Worm (Caenorhabditis elegans) whole organism, late embryonic: Measurements from ENCODE around the gene his-38.

Experiments used
- C38D4.7 ChIP-seq: fragments of 200-800 bp; sonication (Bioruptor generic); optimal IDR thresholded peaks from 2 replicates; lab custom pipeline; 2018; ENCODE audit warnings: mild to moderate bottlenecking, missing genetic modification characterization, moderate library complexity, missing compliant biosample characterization
- ama-1 ChIP-seq: fragments of 150-350 bp; optimal IDR thresholded peaks from 2 replicates; lab custom pipeline; 2014
- ceh-30 ChIP-seq: fragments of 150-350 bp; optimal IDR thresholded peaks from 2 replicates; lab custom pipeline; 2014; ENCODE audit warnings: missing biosample characterization, missing genetic modification characterization
- dmd-4 ChIP-seq: sonication (generic microtip); optimal IDR thresholded peaks from 2 replicates; lab custom pipeline; 2016; ENCODE audit warnings: borderline replicate concordance, missing genetic modification characterization, missing compliant biosample characterization
- eyg-1 ChIP-seq: sonication (generic microtip); optimal IDR thresholded peaks from 2 replicates; lab custom pipeline; 2016; ENCODE audit warnings: missing genotype, missing genetic modification characterization, missing compliant biosample characterization
- lim-6 ChIP-seq: sonication (generic microtip); optimal IDR thresholded peaks from 2 replicates; lab custom pipeline; 2016; ENCODE audit warnings: missing genetic modification characterization, missing compliant biosample characterization
- lin-11 ChIP-seq: fragments of 200-800 bp; sonication (Bioruptor generic); optimal IDR thresholded peaks from 2 replicates; lab custom pipeline; 2018; ENCODE audit warnings: mild to moderate bottlenecking, missing genetic modification characterization, missing compliant biosample characterization
- nhr-11 ChIP-seq: fragments of 150-350 bp; optimal IDR thresholded peaks from 2 replicates; lab custom pipeline; 2014; ENCODE audit warnings: missing biosample characterization, missing genetic modification characterization
- nhr-232 ChIP-seq: sonication (generic microtip); optimal IDR thresholded peaks from 2 replicates; lab custom pipeline; 2016; ENCODE audit warnings: missing genetic modification characterization, missing compliant biosample characterization
- pqm-1 ChIP-seq: sonication (generic microtip); optimal IDR thresholded peaks from 2 replicates; lab custom pipeline; 2016; ENCODE audit warnings: missing genetic modification characterization, missing compliant biosample characterization
- sox-4 ChIP-seq: sonication (generic microtip); optimal IDR thresholded peaks from 2 replicates; lab custom pipeline; 2017; ENCODE audit warnings: mild to moderate bottlenecking, missing genetic modification characterization, inconsistent platforms, missing compliant biosample characterization

ce11 chrX:7264591-7265306, 44.9 kb downstream of the his-38 start:
- TF ChIP-seq sox-4 (tag; lab: Kevin White, UChicago) (peak; percentile 48), nhr-11 (tag; lab: Kevin White, UChicago) (no peak), ceh-30 (tag; lab: Kevin White, UChicago) (no peak), lin-11 (tag; lab: Kevin White, UChicago) (no peak), pqm-1 (tag; lab: Kevin White, UChicago) (peak; percentile 69), C38D4.7 (GFP tag; lab: Kevin White, UChicago) (peak; percentile 3), eyg-1 (tag; lab: Kevin White, UChicago) (peak; percentile 23), ama-1 (lab: Kevin White, UChicago) (no peak), nhr-232 (tag; lab: Kevin White, UChicago) (peak; percentile 12), dmd-4 (tag; lab: Kevin White, UChicago) (no peak), lim-6 (peak; percentile 1)
